Worm (Caenorhabditis elegans) whole organism, L4 larva: ENCODE data around the gene srh-209.

ENCODE experiments used
- F26F4.8 ChIP-seq: fragments of 200-800 bp; sonication (Bioruptor generic); conservative IDR thresholded peaks from 2 replicates; pipeline ENCODE4 v1.3.6; 2022; ENCODE audit warnings: missing genetic modification characterization, missing compliant biosample characterization
- F44E2.7 ChIP-seq: fragments of 200-800 bp; sonication (Bioruptor generic); IDR thresholded peaks from 2 replicates; pipeline ENCODE4 v2.1.2; 2022; ENCODE audit warnings: missing genetic modification characterization, missing compliant biosample characterization
- Y5F2A.4 ChIP-seq: fragments of 200-800 bp; sonication (Bioruptor generic); optimal IDR thresholded peaks from 2 replicates; lab custom pipeline; 2018; ENCODE audit warnings: mild to moderate bottlenecking, missing genetic modification characterization, missing compliant biosample characterization
- ceh-32 ChIP-seq: sonication (generic microtip); optimal IDR thresholded peaks from 2 replicates; lab custom pipeline; 2016; ENCODE audit warnings: mild to moderate bottlenecking, missing genetic modification characterization, missing compliant biosample characterization; ENCODE audit not compliant: poor library complexity
- lsy-2 ChIP-seq, 2 experiments: fragments of 150-350 bp in 1 of 2; sonication (generic microtip) in 1 of 2; optimal IDR thresholded peaks; 2 replicates each; lab custom pipeline; 2014 to 2017; ENCODE audit warnings: missing biosample characterization in 2 of 2, missing genetic modification characterization in 2 of 2
- mdl-1 ChIP-seq, 2 experiments: fragments of 150-350 bp in 1 of 2; sonication (generic microtip) in 1 of 2; optimal IDR thresholded peaks; 2 replicates each; lab custom pipeline; 2014 to 2017; ENCODE audit warnings: missing biosample characterization in 2 of 2, missing genetic modification characterization in 2 of 2
- unc-130 ChIP-seq: sonication (generic microtip); optimal IDR thresholded peaks from 2 replicates; lab custom pipeline; 2016; ENCODE audit warnings: missing genetic modification reagents, missing genetic modification characterization, missing compliant biosample characterization

ce11 chrV:18375551-18375950, 29.1 kb downstream of the srh-209 start:
- TF ChIP-seq unc-130 (GFP tag; lab: Kevin White, UChicago) (no peak), ceh-32 (tag; lab: Kevin White, UChicago) (no peak), F44E2.7 (GFP tag; lab: Robert Waterston, UW) (no peak), F26F4.8 (no peak), Y5F2A.4 (GFP tag; lab: Kevin White, UChicago) (no peak), lsy-2 (tag; optimal IDR thresholded peaks at IDR 0.05; lab: Kevin White, UChicago) (no peak), mdl-1 (tag; optimal IDR thresholded peaks at IDR 0.05; lab: Kevin White, UChicago) (no peak)
